Worm (Caenorhabditis elegans) whole organism, early embryonic: ENCODE results near the gene pap-1.

Experiments used
- F13C5.2 ChIP-seq: sonication (generic microtip); optimal IDR thresholded peaks from 2 replicates; lab custom pipeline; 2017; ENCODE audit warnings: mild to moderate bottlenecking, missing genetic modification characterization, inconsistent platforms, missing compliant biosample characterization
- aly-1 ChIP-seq: sonication (generic microtip); optimal IDR thresholded peaks from 2 replicates; lab custom pipeline; 2016; ENCODE audit warnings: missing genetic modification characterization, missing compliant biosample characterization
- ama-1 ChIP-seq: fragments of 150-350 bp; optimal IDR thresholded peaks from 2 replicates; lab custom pipeline; 2014
- ceh-13 ChIP-seq: fragments of 200-800 bp; sonication (Bioruptor generic); optimal IDR thresholded peaks from 2 replicates; lab custom pipeline; 2018; ENCODE audit warnings: mild to moderate bottlenecking, missing genetic modification characterization, missing compliant biosample characterization
- ceh-36 ChIP-seq: sonication (generic microtip); optimal IDR thresholded peaks from 2 replicates; lab custom pipeline; 2016; ENCODE audit warnings: missing genetic modification characterization, inconsistent platforms, missing compliant biosample characterization
- flt-1 ChIP-seq: fragments of 200-800 bp; sonication (Bioruptor generic); IDR thresholded peaks from 2 replicates; pipeline ENCODE4 v1.3.6; 2022; ENCODE audit warnings: missing genetic modification characterization, missing compliant biosample characterization
- hmbx-1 ChIP-seq: sonication (generic microtip); optimal IDR thresholded peaks from 2 replicates; lab custom pipeline; 2016; ENCODE audit warnings: mild to moderate bottlenecking, missing genetic modification characterization, missing compliant biosample characterization
- hmg-4 ChIP-seq: fragments of 200-800 bp; sonication (Bioruptor generic); optimal IDR thresholded peaks from 2 replicates; lab custom pipeline; 2018; ENCODE audit warnings: mild to moderate bottlenecking, missing genetic modification characterization, missing compliant biosample characterization
- hnd-1 ChIP-seq: sonication (generic microtip); optimal IDR thresholded peaks from 2 replicates; lab custom pipeline; 2016; ENCODE audit warnings: missing genetic modification characterization, missing compliant biosample characterization
- pes-1 ChIP-seq: fragments of 200-800 bp; sonication (Bioruptor generic); IDR thresholded peaks from 2 replicates; pipeline ENCODE4 v1.3.6; 2022; ENCODE audit warnings: missing genetic modification reagents, missing genetic modification characterization, missing compliant biosample characterization
- scrt-1 ChIP-seq: fragments of 200-800 bp; sonication (Bioruptor generic); IDR thresholded peaks from 2 replicates; pipeline ENCODE4 v1.3.6; 2022; ENCODE audit warnings: missing genetic modification characterization, missing compliant biosample characterization
- tbx-11 ChIP-seq: fragments of 200-800 bp; sonication (Bioruptor generic); IDR thresholded peaks from 2 replicates; pipeline ENCODE4 v1.3.6; 2022; ENCODE audit warnings: missing genetic modification characterization, missing compliant biosample characterization
- tbx-37 ChIP-seq: fragments of 200-800 bp; sonication (Bioruptor generic); conservative IDR thresholded peaks from 2 replicates; pipeline ENCODE4 v1.3.6; 2022; ENCODE audit warnings: missing genetic modification reagents, missing genetic modification characterization, missing compliant biosample characterization
- tra-4 ChIP-seq: sonication (generic microtip); optimal IDR thresholded peaks from 2 replicates; lab custom pipeline; 2017; ENCODE audit warnings: missing genetic modification characterization, missing compliant biosample characterization

- TF ChIP-seq ama-1 (lab: Kevin White, UChicago) = no peak
- no peak for TF ChIP-seq scrt-1 (GFP tag; lab: Robert Waterston, UW)
- no peak for TF ChIP-seq tra-4 (tag; lab: Kevin White, UChicago)
- no peak for TF ChIP-seq hnd-1 (tag; lab: Kevin White, UChicago)
- TF ChIP-seq pes-1 (GFP tag; lab: Robert Waterston, UW) = no peak
- no peak for TF ChIP-seq hmg-4
- TF ChIP-seq ceh-36 = no peak
- TF ChIP-seq tbx-11 (GFP tag; lab: Robert Waterston, UW) = no peak
- TF ChIP-seq F13C5.2 (tag; lab: Kevin White, UChicago) = no peak
- no peak for TF ChIP-seq tbx-37 (GFP tag; lab: Robert Waterston, UW)
- no peak for TF ChIP-seq ceh-13
- no peak for TF ChIP-seq hmbx-1 (tag; lab: Kevin White, UChicago)
- TF ChIP-seq aly-1 (tag; lab: Kevin White, UChicago) = no peak
- TF ChIP-seq flt-1 (GFP tag; lab: Robert Waterston, UW) = no peak
Observed at ce11 chrV:10468709-10469108, 26.9 kb downstream of the pap-1 start.
